Fruit fly (Drosophila melanogaster) whole organism, wandering third instar larva: ENCODE data around the gene CG31789.

Source experiments
- Abd-B ChIP-seq: fragments of >200 bp; optimal IDR thresholded peaks from 2 replicates; lab custom pipeline; 2017; ENCODE audit warnings: missing biosample characterization, missing genetic modification characterization
- CG32264 ChIP-seq: fragments of 200-800 bp; sonication (Bioruptor generic); optimal IDR thresholded peaks from 2 replicates; lab custom pipeline; 2016; ENCODE audit warnings: missing biosample characterization, missing genetic modification characterization
- CG9705 ChIP-seq: fragments of 200-800 bp; sonication (Bioruptor generic); optimal IDR thresholded peaks from 2 replicates; lab custom pipeline; 2018; ENCODE audit warnings: missing biosample characterization, mild to moderate bottlenecking, missing genetic modification characterization
- CrebA ChIP-seq: fragments of 200-800 bp; sonication (Bioruptor generic); optimal IDR thresholded peaks from 2 replicates; lab custom pipeline; 2016; ENCODE audit warnings: missing biosample characterization, mild to moderate bottlenecking, missing genetic modification characterization, borderline replicate concordance
- Dfd ChIP-seq: fragments of >200 bp; optimal IDR thresholded peaks from 2 replicates; lab custom pipeline; 2017; ENCODE audit warnings: missing biosample characterization, missing genetic modification characterization
- Dif ChIP-seq: fragments of 200-275, 200-300 bp; sonication (Bioruptor generic); optimal IDR thresholded peaks from 2 replicates; lab custom pipeline; 2018; ENCODE audit warnings: missing biosample characterization, missing genetic modification characterization; ENCODE audit not compliant: partially characterized antibody
- GATAd ChIP-seq: sonication (Bioruptor generic); optimal IDR thresholded peaks from 2 replicates; lab custom pipeline; 2016; ENCODE audit warnings: missing biosample characterization, missing genetic modification characterization
- HLH106 ChIP-seq: fragments of 200-800 bp; optimal IDR thresholded peaks from 3 replicates; lab custom pipeline; 2019; ENCODE audit warnings: missing biosample characterization, mild to moderate bottlenecking, missing genetic modification characterization, moderate library complexity
- Hnf4 ChIP-seq: fragments of 200-800 bp; sonication (Bioruptor generic); optimal IDR thresholded peaks from 2 replicates; lab custom pipeline; 2016; ENCODE audit warnings: missing biosample characterization, mild to moderate bottlenecking, missing genetic modification characterization
- Hr78 ChIP-seq: fragments of >200 bp; optimal IDR thresholded peaks from 2 replicates; lab custom pipeline; 2017; ENCODE audit warnings: missing biosample characterization, missing genetic modification characterization
- Hr83 ChIP-seq: fragments of 200-300 bp; sonication (Bioruptor generic); optimal IDR thresholded peaks from 2 replicates; lab custom pipeline; 2016; ENCODE audit warnings: missing biosample characterization, mild to moderate bottlenecking, missing genetic modification characterization, moderate library complexity; ENCODE audit not compliant: poor library complexity, severe bottlenecking
- Jra ChIP-seq: sonication (Bioruptor generic); optimal IDR thresholded peaks from 2 replicates; lab custom pipeline; 2016; ENCODE audit warnings: missing biosample characterization, missing genetic modification characterization
- Mio ChIP-seq: sonication (Bioruptor generic); optimal IDR thresholded peaks from 2 replicates; lab custom pipeline; 2016; ENCODE audit warnings: missing biosample characterization, missing genetic modification characterization
- Myc ChIP-seq: fragments of >200 bp; optimal IDR thresholded peaks from 2 replicates; lab custom pipeline; 2017
- N ChIP-seq: fragments of >200 bp; optimal IDR thresholded peaks from 2 replicates; lab custom pipeline; 2018; ENCODE audit warnings: missing biosample characterization, missing external identifiers, missing genetic modification characterization
- OdsH ChIP-seq: fragments of 200-800 bp; sonication (Bioruptor generic); optimal IDR thresholded peaks from 2 replicates; lab custom pipeline; 2016; ENCODE audit warnings: missing biosample characterization, mild to moderate bottlenecking, missing genetic modification characterization
- Rel ChIP-seq, 2 experiments: fragments of 200-800 bp; sonication (Bioruptor generic) in 1 of 2; optimal IDR thresholded peaks; 2 replicates in 1 of 2; 3 replicates in 1 of 2; lab custom pipeline; 2016 to 2019; ENCODE audit warnings: mild to moderate bottlenecking in 2 of 2, missing biosample characterization in 2 of 2, missing genetic modification characterization in 2 of 2, moderate library complexity in 1 of 2
- Sp1 ChIP-seq: fragments of 200-800 bp; sonication (Bioruptor generic); optimal IDR thresholded peaks from 3 replicates; lab custom pipeline; 2019; ENCODE audit warnings: missing biosample characterization, mild to moderate bottlenecking, missing genetic modification characterization, moderate library complexity
- Vsx2 ChIP-seq: fragments of 200-300, 225-300 bp; sonication (Bioruptor generic); optimal IDR thresholded peaks from 2 replicates; lab custom pipeline; 2018; ENCODE audit warnings: missing biosample characterization, missing genetic modification characterization; ENCODE audit not compliant: partially characterized antibody
- br ChIP-seq: fragments of 200-800 bp; sonication (Bioruptor generic); optimal IDR thresholded peaks from 2 replicates; lab custom pipeline; 2016; ENCODE audit warnings: missing biosample characterization, missing genetic modification characterization
- brk ChIP-seq: fragments of 200-800 bp; sonication (Bioruptor generic); optimal IDR thresholded peaks from 2 replicates; lab custom pipeline; 2016; ENCODE audit warnings: missing biosample characterization, mild to moderate bottlenecking, missing genetic modification characterization
- dl ChIP-seq, 2 experiments: fragments of 175-275, 200-275 bp in 1 of 2; fragments of 200-275 bp in 1 of 2; sonication (Bioruptor generic); optimal IDR thresholded peaks; lab custom pipeline; 2018; ENCODE audit warnings: mild to moderate bottlenecking in 2 of 2, missing biosample characterization in 2 of 2, missing genetic modification characterization in 2 of 2, moderate library complexity in 2 of 2; ENCODE audit not compliant: partially characterized antibody in 2 of 2, insufficient read depth in 1 of 2
- dmrt93B ChIP-seq: fragments of 200-800 bp; sonication (Bioruptor generic); optimal IDR thresholded peaks from 2 replicates; lab custom pipeline; 2018; ENCODE audit warnings: missing biosample characterization, mild to moderate bottlenecking, missing genetic modification characterization
- dsf ChIP-seq: sonication (Bioruptor generic); optimal IDR thresholded peaks from 2 replicates; lab custom pipeline; 2016; ENCODE audit warnings: missing biosample characterization, missing genetic modification characterization, borderline replicate concordance
- ey ChIP-seq: fragments of 200-800 bp; sonication (Bioruptor generic); optimal IDR thresholded peaks from 2 replicates; lab custom pipeline; 2016; ENCODE audit warnings: missing biosample characterization, missing genetic modification characterization
- foxo ChIP-seq, 2 experiments: fragments of 200-800 bp; sonication (Bioruptor generic); optimal IDR thresholded peaks; 2 replicates in 1 of 2; 3 replicates in 1 of 2; lab custom pipeline; 2016 to 2017; ENCODE audit warnings: missing biosample characterization in 2 of 2, missing genetic modification characterization in 2 of 2
- fru ChIP-seq: fragments of 200-800 bp; sonication (Bioruptor generic); optimal IDR thresholded peaks from 3 replicates; lab custom pipeline; 2016; ENCODE audit warnings: missing biosample characterization, mild to moderate bottlenecking, missing genetic modification characterization
- h ChIP-seq: fragments of 200-800 bp; sonication (Bioruptor generic); optimal IDR thresholded peaks from 3 replicates; lab custom pipeline; 2016; ENCODE audit warnings: missing biosample characterization, mild to moderate bottlenecking, missing genetic modification characterization
- jim ChIP-seq: fragments of 175-275, 200-325 bp; sonication (Bioruptor generic); optimal IDR thresholded peaks from 2 replicates; lab custom pipeline; 2016; ENCODE audit warnings: missing biosample characterization, mild to moderate bottlenecking, missing genetic modification characterization
- lola ChIP-seq: fragments of >200 bp; optimal IDR thresholded peaks from 2 replicates; lab custom pipeline; 2017; ENCODE audit warnings: missing biosample characterization, missing genetic modification characterization
- pan ChIP-seq: fragments of >200 bp; optimal IDR thresholded peaks from 2 replicates; lab custom pipeline; 2017
- psq ChIP-seq: fragments of 200-800 bp; sonication (Bioruptor generic); optimal IDR thresholded peaks from 3 replicates; lab custom pipeline; 2017; ENCODE audit warnings: missing biosample characterization, mild to moderate bottlenecking, missing genetic modification characterization, moderate library complexity
- rgr ChIP-seq: fragments of 200-800 bp; sonication (Bioruptor generic); optimal IDR thresholded peaks from 3 replicates; lab custom pipeline; 2016; ENCODE audit warnings: missing biosample characterization, mild to moderate bottlenecking, missing genetic modification characterization
- sage ChIP-seq: fragments of 200-800 bp; sonication (Bioruptor generic); optimal IDR thresholded peaks from 2 replicates; lab custom pipeline; 2016; ENCODE audit warnings: missing biosample characterization, mild to moderate bottlenecking, missing genetic modification characterization
- sv ChIP-seq: fragments of 200-800 bp; sonication (Bioruptor generic); optimal IDR thresholded peaks from 3 replicates; lab custom pipeline; 2016; ENCODE audit warnings: missing biosample characterization, missing genetic modification characterization
- tai ChIP-seq: sonication (Bioruptor generic); optimal IDR thresholded peaks from 2 replicates; lab custom pipeline; 2016; ENCODE audit warnings: missing biosample characterization, missing genetic modification characterization
- usp ChIP-seq: fragments of >200 bp; optimal IDR thresholded peaks from 2 replicates; lab custom pipeline; 2017; ENCODE audit warnings: missing biosample characterization, missing genetic modification characterization
- woc ChIP-seq: sonication (Bioruptor generic); optimal IDR thresholded peaks from 2 replicates; lab custom pipeline; 2016; ENCODE audit warnings: missing biosample characterization, mild to moderate bottlenecking, missing genetic modification characterization

The CG31789 gene

dm6 chr2L:18566235-18567158, 39.2 kb upstream of the CG31789 start:
- TF ChIP-seq fru (GFP tag; lab: Kevin White, UChicago) (peak; percentile 12), Vsx2 (no peak), HLH106 (tag; lab: Kevin White, UChicago) (peak; percentile 6), GATAd (GFP tag; lab: Kevin White, UChicago) (no peak), CG32264 (no peak), psq (GFP tag; lab: Kevin White, UChicago) (peak; percentile 2), rgr (GFP tag; lab: Kevin White, UChicago) (peak; percentile 6), ey (GFP tag; lab: Kevin White, UChicago) (peak; percentile 18), Jra (no peak), Rel (GFP tag; optimal IDR thresholded peaks at IDR 0.05; lab: Kevin White, UChicago) (no peak), Rel (tag; optimal IDR thresholded peaks at IDR 0.05; lab: Kevin White, UChicago) (peak; percentile 44), foxo (GFP tag; optimal IDR thresholded peaks at IDR 0.05; lab: Kevin White, UChicago) (peak in 1 of 2 experiments; percentile 26), h (GFP tag; lab: Kevin White, UChicago) (peak; percentile 48), CrebA (GFP tag; lab: Kevin White, UChicago) (no peak)

DNA sequence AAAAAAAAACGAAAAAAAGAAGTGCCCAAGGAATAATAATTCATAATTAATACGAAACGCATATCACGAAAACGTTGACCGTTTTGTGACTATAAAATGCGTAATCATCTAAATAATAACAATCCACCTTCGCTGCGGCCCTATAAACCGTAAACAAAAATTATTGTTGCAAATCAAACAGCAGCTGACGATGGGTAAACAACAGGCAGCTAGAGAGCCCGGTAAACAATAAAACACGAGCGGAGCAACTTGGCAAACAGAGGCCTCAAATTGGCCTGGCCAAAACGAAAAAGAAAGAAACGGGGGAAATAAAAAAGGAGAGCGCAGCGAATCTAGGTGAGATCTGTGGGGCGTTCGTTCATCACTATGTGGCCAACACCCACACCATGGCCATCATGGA, 38.2 kb upstream of the CG31789 start:
- TF ChIP-seq br (GFP tag; lab: Kevin White, UChicago) (peak; percentile 47), brk (no peak), fru (GFP tag; lab: Kevin White, UChicago) (peak; percentile 50), CG9705 (no peak), sage (no peak), jim (GFP tag; lab: Kevin White, UChicago) (no peak), foxo (GFP tag; optimal IDR thresholded peaks at IDR 0.05; lab: Kevin White, UChicago) (peak in 1 of 2 experiments; percentile 64), OdsH (peak; percentile 66), Myc (lab: Kevin White, UChicago) (no peak), Sp1 (peak; percentile 29), h (GFP tag; lab: Kevin White, UChicago) (peak; percentile 67), Jra (peak; percentile 37), HLH106 (tag; lab: Kevin White, UChicago) (no peak), CrebA (GFP tag; lab: Kevin White, UChicago) (no peak), ey (GFP tag; lab: Kevin White, UChicago) (peak; percentile 8), Abd-B (no peak), pan (lab: Kevin White, UChicago) (no peak), woc (GFP tag; lab: Kevin White, UChicago) (no peak), Rel (GFP tag; optimal IDR thresholded peaks at IDR 0.05; lab: Kevin White, UChicago) (no peak), Rel (tag; optimal IDR thresholded peaks at IDR 0.05; lab: Kevin White, UChicago) (no peak), lola (GFP tag; lab: Kevin White, UChicago) (no peak), Mio (GFP tag; lab: Kevin White, UChicago) (no peak), usp (GFP tag; lab: Kevin White, UChicago) (no peak), tai (GFP tag; lab: Kevin White, UChicago) (peak; percentile 69), dl (GFP tag; optimal IDR thresholded peaks at IDR 0.05; lab: Kevin White, UChicago; ENCODE audit: insufficient read depth in 1 of 2, partially characterized antibody in 2 of 2) (no peak), Hr78 (no peak), Dfd (GFP tag; lab: Kevin White, UChicago) (no peak), Hr83 (GFP tag; lab: Kevin White, UChicago) (peak; percentile 69), psq (GFP tag; lab: Kevin White, UChicago) (no peak), Dif (GFP tag; lab: Kevin White, UChicago) (no peak), sv (GFP tag; lab: Kevin White, UChicago) (no peak), rgr (GFP tag; lab: Kevin White, UChicago) (peak; percentile 70), Vsx2 (no peak), dmrt93B (peak; percentile 7), CG32264 (peak; percentile 12), Hnf4 (GFP tag; lab: Kevin White, UChicago) (peak; percentile 46), N (no peak), GATAd (GFP tag; lab: Kevin White, UChicago) (no peak), dsf (GFP tag; lab: Kevin White, UChicago) (no peak)
- TF ChIP-seq, all 38 proteins: peak for 14
